Worm (Caenorhabditis elegans) whole organism, mixed stage, embryonic: ENCODE results near the gene exc-1.

Experiments used
- M03D4.4 ChIP-seq: sonication (generic microtip); optimal IDR thresholded peaks from 2 replicates; lab custom pipeline; 2017; ENCODE audit warnings: mild to moderate bottlenecking, missing genetic modification characterization, missing compliant biosample characterization
- blmp-1 ChIP-seq: fragments of 150-350 bp; optimal IDR thresholded peaks from 2 replicates; lab custom pipeline; 2014; ENCODE audit warnings: missing biosample characterization, missing genetic modification characterization
- ceh-39 ChIP-seq: fragments of 150-350 bp; optimal IDR thresholded peaks from 2 replicates; lab custom pipeline; 2014; ENCODE audit warnings: missing biosample characterization, missing genetic modification characterization
- ceh-83 ChIP-seq: fragments of 200-800 bp; sonication (Bioruptor generic); optimal IDR thresholded peaks from 2 replicates; lab custom pipeline; 2018; ENCODE audit warnings: mild to moderate bottlenecking, missing genetic modification characterization, missing compliant biosample characterization
- ces-1 ChIP-seq: fragments of 150-350 bp; optimal IDR thresholded peaks from 2 replicates; lab custom pipeline; 2014; ENCODE audit warnings: missing biosample characterization, missing genetic modification reagents, missing genetic modification characterization
- cnd-1 ChIP-seq: fragments of 200-800 bp; sonication (Bioruptor generic); optimal IDR thresholded peaks from 2 replicates; lab custom pipeline; 2018; ENCODE audit warnings: mild to moderate bottlenecking, missing genetic modification characterization, missing compliant biosample characterization
- elt-1 ChIP-seq: sonication (generic microtip); optimal IDR thresholded peaks from 2 replicates; lab custom pipeline; 2017; ENCODE audit warnings: missing genetic modification characterization, mild to moderate bottlenecking, missing compliant biosample characterization, antibody characterized with exemption, moderate library complexity, borderline replicate concordance; ENCODE audit not compliant: insufficient read depth
- elt-3 ChIP-seq: fragments of 150-350 bp; optimal IDR thresholded peaks from 2 replicates; lab custom pipeline; 2014; ENCODE audit warnings: missing biosample characterization, missing genetic modification characterization
- flh-1 ChIP-seq: fragments of 200-800 bp; sonication (Bioruptor generic); optimal IDR thresholded peaks from 2 replicates; lab custom pipeline; 2018; ENCODE audit warnings: mild to moderate bottlenecking, missing genetic modification characterization, moderate library complexity, missing compliant biosample characterization
- ham-2 ChIP-seq: fragments of 200-800 bp; sonication (Bioruptor generic); optimal IDR thresholded peaks from 2 replicates; lab custom pipeline; 2018; ENCODE audit warnings: mild to moderate bottlenecking, missing genetic modification characterization, missing compliant biosample characterization
- hlh-1 ChIP-seq: fragments of 150-350 bp; optimal IDR thresholded peaks from 2 replicates; lab custom pipeline; 2014; ENCODE audit warnings: missing biosample characterization, missing genetic modification reagents, missing genetic modification characterization
- lin-13 ChIP-seq: fragments of 150-350 bp; optimal IDR thresholded peaks from 2 replicates; lab custom pipeline; 2014; ENCODE audit warnings: missing biosample characterization, missing genetic modification characterization
- lin-32 ChIP-seq: fragments of 200-800 bp; sonication (Bioruptor generic); optimal IDR thresholded peaks from 2 replicates; lab custom pipeline; 2018; ENCODE audit warnings: mild to moderate bottlenecking, missing genetic modification characterization, missing compliant biosample characterization
- lsy-2 ChIP-seq: fragments of 150-350 bp; optimal IDR thresholded peaks from 2 replicates; lab custom pipeline; 2014; ENCODE audit warnings: missing biosample characterization, missing genetic modification characterization
- mep-1 ChIP-seq: fragments of 150-350 bp; optimal IDR thresholded peaks from 2 replicates; lab custom pipeline; 2017; ENCODE audit warnings: missing biosample characterization, missing genetic modification reagents, missing genetic modification characterization, inconsistent platforms
- mls-2 ChIP-seq: sonication (generic microtip); optimal IDR thresholded peaks from 2 replicates; lab custom pipeline; 2016; ENCODE audit warnings: mild to moderate bottlenecking, missing genetic modification characterization, moderate library complexity, missing compliant biosample characterization
- nhr-12 ChIP-seq: fragments of 150-350 bp; optimal IDR thresholded peaks from 2 replicates; lab custom pipeline; 2014; ENCODE audit warnings: missing biosample characterization, missing genetic modification characterization
- nhr-28 ChIP-seq: fragments of 150-350 bp; optimal IDR thresholded peaks from 2 replicates; lab custom pipeline; 2014; ENCODE audit warnings: missing biosample characterization, missing genetic modification characterization
- nhr-76 ChIP-seq: sonication (generic microtip); optimal IDR thresholded peaks from 2 replicates; lab custom pipeline; 2017; ENCODE audit warnings: missing biosample characterization, missing genetic modification characterization
- pha-4 ChIP-seq: fragments of 150-350 bp; optimal IDR thresholded peaks from 2 replicates; lab custom pipeline; 2018; ENCODE audit warnings: missing biosample characterization, missing genetic modification reagents, missing genetic modification characterization
- sem-2 ChIP-seq: fragments of 200-800 bp; sonication (Bioruptor generic); optimal IDR thresholded peaks from 2 replicates; lab custom pipeline; 2018; ENCODE audit warnings: mild to moderate bottlenecking, missing genetic modification characterization, missing compliant biosample characterization
- snpc-4 ChIP-seq: fragments of 150-350 bp; optimal IDR thresholded peaks from 2 replicates; lab custom pipeline; 2014; ENCODE audit warnings: missing biosample characterization, missing genetic modification characterization
- sptf-1 ChIP-seq: sonication (generic microtip); optimal IDR thresholded peaks from 2 replicates; lab custom pipeline; 2017; ENCODE audit warnings: mild to moderate bottlenecking, missing genetic modification characterization, moderate library complexity, missing compliant biosample characterization
- unc-120 ChIP-seq: sonication (generic microtip); optimal IDR thresholded peaks from 2 replicates; lab custom pipeline; 2017; ENCODE audit warnings: missing genetic modification characterization, missing compliant biosample characterization; ENCODE audit not compliant: poor library complexity, severe bottlenecking
- unc-39 ChIP-seq: fragments of 150-350 bp; optimal IDR thresholded peaks from 2 replicates; lab custom pipeline; 2014; ENCODE audit warnings: missing biosample characterization, missing genetic modification characterization
- unc-62 ChIP-seq: fragments of 150-350 bp; optimal IDR thresholded peaks from 2 replicates; lab custom pipeline; 2014; ENCODE audit warnings: missing biosample characterization, missing genetic modification reagents, missing genetic modification characterization
- zip-8 ChIP-seq: fragments of 150-350 bp; optimal IDR thresholded peaks from 2 replicates; lab custom pipeline; 2014; ENCODE audit warnings: missing biosample characterization, missing genetic modification characterization
- ztf-11 ChIP-seq: fragments of 150-350 bp; optimal IDR thresholded peaks from 2 replicates; lab custom pipeline; 2014; ENCODE audit warnings: missing biosample characterization, missing genetic modification characterization

Gene exc-1

ce11 chrX:15478717-15479116, 1.5 kb upstream of the exc-1 start, which contains the start of gene gcy-36:
TSS of gene gcy-36 (plus strand) at chrX:15479017.
- TF ChIP-seq zip-8 (no peak), nhr-12 (tag; lab: Kevin White, UChicago) (no peak), unc-39 (tag; lab: Kevin White, UChicago) (no peak), nhr-76 (tag; lab: Kevin White, UChicago) (no peak), elt-3 (tag; lab: Kevin White, UChicago) (no peak), mep-1 (tag; lab: Kevin White, UChicago) (no peak), cnd-1 (tag; lab: Kevin White, UChicago) (no peak), ceh-83 (GFP tag; lab: Kevin White, UChicago) (no peak), blmp-1 (tag; lab: Kevin White, UChicago) (no peak), elt-1 (tag; lab: Kevin White, UChicago) (no peak), ces-1 (GFP tag; lab: Kevin White, UChicago) (no peak), mls-2 (no peak), hlh-1 (tag; lab: Kevin White, UChicago) (no peak), snpc-4 (tag; lab: Kevin White, UChicago) (no peak), ham-2 (GFP tag; lab: Kevin White, UChicago) (no peak), unc-120 (tag; lab: Kevin White, UChicago) (no peak), lin-32 (GFP tag; lab: Kevin White, UChicago) (no peak)

- TF ChIP-seq lin-13 (tag; lab: Kevin White, UChicago) (no peak), nhr-76 (tag; lab: Kevin White, UChicago) (no peak), elt-1 (tag; lab: Kevin White, UChicago) (peak; percentile 100), nhr-28 (tag; lab: Kevin White, UChicago) (no peak), ztf-11 (tag; lab: Kevin White, UChicago) (no peak), ces-1 (GFP tag; lab: Kevin White, UChicago) (no peak), ham-2 (GFP tag; lab: Kevin White, UChicago) (peak; percentile 41)
Observed at ce11 chrX:15469957-15470548, 7.2 kb downstream of the exc-1 start.

DNA sequence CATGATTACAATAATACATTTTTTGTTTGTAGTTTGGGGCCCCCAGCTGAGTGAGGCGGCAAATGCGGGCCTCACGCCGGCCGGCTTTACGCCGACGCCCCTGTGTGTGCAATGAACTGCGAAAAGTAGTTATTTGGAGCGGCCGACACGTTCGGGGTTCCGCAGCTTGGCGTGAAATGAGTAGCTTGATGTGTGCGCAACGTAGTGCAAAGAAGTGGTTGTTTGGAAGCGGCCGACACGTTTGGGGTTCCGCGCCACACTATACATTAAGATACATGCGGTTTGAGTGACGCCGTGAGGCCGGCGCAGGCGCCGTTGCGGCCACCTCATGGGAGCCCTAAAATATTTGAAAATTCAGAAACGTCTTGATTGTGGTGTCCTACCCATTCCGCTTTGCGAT, 8.6 kb downstream of the exc-1 start:
- TF ChIP-seq ztf-11 (tag; lab: Kevin White, UChicago), result no peak
- no peak for TF ChIP-seq nhr-28 (tag; lab: Kevin White, UChicago)
- no peak for TF ChIP-seq zip-8
- no peak for TF ChIP-seq sem-2 (GFP tag; lab: Kevin White, UChicago)
- TF ChIP-seq cnd-1 (tag; lab: Kevin White, UChicago), result no peak
- no peak for TF ChIP-seq lin-13 (tag; lab: Kevin White, UChicago)
- no peak for TF ChIP-seq pha-4 (tag; lab: Kevin White, UChicago)
- no peak for TF ChIP-seq sptf-1 (tag; lab: Kevin White, UChicago)
- TF ChIP-seq lin-32 (GFP tag; lab: Kevin White, UChicago), result no peak
- TF ChIP-seq lsy-2 (tag; lab: Kevin White, UChicago), result no peak
- TF ChIP-seq unc-62, result no peak
- no peak for TF ChIP-seq ceh-83 (GFP tag; lab: Kevin White, UChicago)
- no peak for TF ChIP-seq mep-1 (tag; lab: Kevin White, UChicago)
- no peak for TF ChIP-seq elt-1 (tag; lab: Kevin White, UChicago)
- no peak for TF ChIP-seq flh-1 (GFP tag; lab: Kevin White, UChicago)
- TF ChIP-seq unc-120 (tag; lab: Kevin White, UChicago), result no peak
- no peak for TF ChIP-seq hlh-1 (tag; lab: Kevin White, UChicago)
- no peak for TF ChIP-seq elt-3 (tag; lab: Kevin White, UChicago)
- TF ChIP-seq M03D4.4, result no peak
- no peak for TF ChIP-seq nhr-12 (tag; lab: Kevin White, UChicago)

DNA sequence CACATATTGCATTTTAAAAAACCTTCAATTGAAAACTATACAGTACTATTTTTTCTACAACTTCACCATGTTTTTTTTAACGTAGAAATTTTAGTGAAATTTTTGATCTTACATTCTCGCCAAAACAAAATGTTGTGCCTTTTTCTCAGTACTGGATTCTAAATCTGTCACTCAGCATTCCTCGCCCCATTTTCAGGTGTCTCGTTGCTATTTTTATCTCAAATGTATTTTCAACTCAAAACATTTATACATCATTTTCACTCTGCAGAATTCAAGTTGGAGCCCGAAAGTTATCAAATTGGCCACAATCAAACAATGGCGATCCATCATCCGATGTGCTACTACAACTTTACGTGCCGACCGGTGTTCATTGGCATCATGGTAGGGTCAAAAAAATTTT, 11.2 kb downstream of the exc-1 start, which contains the start of gene sprr-1:
Gene sprr-1 (plus strand): TSS at position 269 of the 400 bp plus-strand sequence.
- TF ChIP-seq hlh-1 (tag; lab: Kevin White, UChicago), result no peak
- TF ChIP-seq ceh-39, result no peak
- TF ChIP-seq nhr-12 (tag; lab: Kevin White, UChicago), result no peak
- no peak for TF ChIP-seq elt-1 (tag; lab: Kevin White, UChicago)

DNA sequence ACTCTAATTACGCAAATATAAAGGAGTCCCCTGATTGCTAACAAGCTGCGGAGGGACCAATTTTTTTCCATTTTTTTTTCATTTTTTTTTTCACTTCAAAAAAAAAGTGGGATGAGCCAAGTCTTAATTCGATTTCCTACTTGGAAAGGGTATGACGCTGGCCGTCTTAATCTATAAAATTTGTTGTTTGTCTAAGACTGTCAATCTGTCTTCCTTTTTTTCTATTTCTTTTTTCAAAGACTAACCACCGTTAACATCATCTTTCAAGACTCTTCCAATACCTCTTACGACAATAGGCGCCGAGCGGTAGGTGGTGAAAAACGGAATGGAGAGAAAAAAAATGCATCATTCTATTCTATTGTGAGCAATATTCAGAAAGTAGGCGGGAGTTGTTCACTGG, 12.2 kb downstream of the exc-1 start:
- TF ChIP-seq ces-1 (GFP tag; lab: Kevin White, UChicago), result peak; percentile 11
- TF ChIP-seq nhr-76 (tag; lab: Kevin White, UChicago), result no peak
